Fruit fly (Drosophila melanogaster) whole organism, prepupa: ENCODE results near the gene Tengl1.

Experiments used
- CG11762 ChIP-seq: fragments of 200-800 bp; sonication (Bioruptor generic); optimal IDR thresholded peaks from 3 replicates; lab custom pipeline; 2016; ENCODE audit warnings: missing biosample characterization, missing genetic modification characterization; ENCODE audit not compliant: insufficient read depth
- CG15336 ChIP-seq: fragments of 200-800 bp; sonication (Bioruptor generic); IDR thresholded peaks from 2 replicates; pipeline ENCODE4 v1.3.6; 2022; ENCODE audit warnings: missing biosample characterization, missing genetic modification characterization
- CG1621 ChIP-seq: fragments of 200-800 bp; sonication (Bioruptor generic); optimal IDR thresholded peaks from 3 replicates; lab custom pipeline; 2018; ENCODE audit warnings: missing biosample characterization, mild to moderate bottlenecking, missing genetic modification characterization
- CG3032 ChIP-seq: fragments of 200-800 bp; optimal IDR thresholded peaks from 2 replicates; lab custom pipeline; 2019; ENCODE audit warnings: missing biosample characterization, mild to moderate bottlenecking, missing genetic modification characterization, moderate library complexity
- CG31627 ChIP-seq: fragments of 200-800 bp; sonication (Bioruptor generic); optimal IDR thresholded peaks from 3 replicates; lab custom pipeline; 2016; ENCODE audit warnings: missing biosample characterization, missing genetic modification characterization
- CG32006 ChIP-seq: fragments of 200-800 bp; sonication (Bioruptor generic); optimal IDR thresholded peaks from 3 replicates; lab custom pipeline; 2017; ENCODE audit warnings: missing biosample characterization, mild to moderate bottlenecking, missing genetic modification characterization
- CG34406 ChIP-seq: fragments of 200-800 bp; sonication (Bioruptor generic); optimal IDR thresholded peaks from 3 replicates; lab custom pipeline; 2016; ENCODE audit warnings: missing biosample characterization, missing genetic modification characterization
- CG6163 ChIP-seq: fragments of 200-800 bp; sonication (Bioruptor generic); IDR thresholded peaks from 3 replicates; pipeline ENCODE4 v1.3.6; 2022; ENCODE audit warnings: missing biosample characterization, missing genetic modification characterization
- CG6792 ChIP-seq: fragments of 200-800 bp; sonication (Bioruptor generic); optimal IDR thresholded peaks from 3 replicates; lab custom pipeline; 2016; ENCODE audit warnings: missing biosample characterization, missing genetic modification characterization
- CG6854 ChIP-seq: fragments of 200-800 bp; sonication (Bioruptor generic); optimal IDR thresholded peaks from 2 replicates; lab custom pipeline; 2017; ENCODE audit warnings: missing biosample characterization, mild to moderate bottlenecking, missing genetic modification characterization
- CG8632 ChIP-seq: fragments of 200-800 bp; sonication (Bioruptor generic); optimal IDR thresholded peaks from 3 replicates; lab custom pipeline; 2016; ENCODE audit warnings: missing biosample characterization, missing genetic modification characterization
- CG9139 ChIP-seq: fragments of 200-800 bp; sonication (Bioruptor generic); optimal IDR thresholded peaks from 3 replicates; lab custom pipeline; 2017; ENCODE audit warnings: missing biosample characterization, mild to moderate bottlenecking, missing genetic modification characterization
- Eip75B ChIP-seq: fragments of 200-800 bp; sonication (Bioruptor generic); optimal IDR thresholded peaks from 3 replicates; lab custom pipeline; 2016; ENCODE audit warnings: missing biosample characterization, missing genetic modification characterization
- Eip78C ChIP-seq: fragments of 200-800 bp; sonication (Bioruptor generic); peaks from one replicate; lab custom pipeline; 2016; ENCODE audit warnings: missing biosample characterization, missing genetic modification characterization
- Eip93F ChIP-seq: fragments of 200-800 bp; sonication (Bioruptor generic); optimal IDR thresholded peaks from 2 replicates; lab custom pipeline; 2016; ENCODE audit warnings: missing biosample characterization, mild to moderate bottlenecking, missing genetic modification characterization
- Ets21C ChIP-seq: fragments of 200-800 bp; sonication (Bioruptor generic); optimal IDR thresholded peaks from 3 replicates; lab custom pipeline; 2016; ENCODE audit warnings: missing biosample characterization, missing genetic modification characterization
- Gug ChIP-seq: fragments of 200-800 bp; sonication (Bioruptor generic); IDR thresholded peaks from 2 replicates; pipeline ENCODE4 v1.3.6; 2022; ENCODE audit warnings: missing biosample characterization, missing genetic modification characterization
- Met ChIP-seq: fragments of 200-800 bp; sonication (Bioruptor generic); optimal IDR thresholded peaks from 3 replicates; lab custom pipeline; 2016; ENCODE audit warnings: missing biosample characterization, missing genetic modification characterization
- OdsH ChIP-seq: fragments of 200-800 bp; sonication (Bioruptor generic); optimal IDR thresholded peaks from 3 replicates; lab custom pipeline; 2016; ENCODE audit warnings: missing biosample characterization, missing genetic modification characterization
- Sox14 ChIP-seq: fragments of 200-800 bp; sonication (Bioruptor generic); optimal IDR thresholded peaks from 3 replicates; lab custom pipeline; 2016; ENCODE audit warnings: missing biosample characterization, missing genetic modification characterization
- Sox15 ChIP-seq: fragments of 200-800 bp; sonication (Bioruptor generic); optimal IDR thresholded peaks from 3 replicates; lab custom pipeline; 2016; ENCODE audit warnings: missing biosample characterization, missing genetic modification characterization
- acj6 ChIP-seq: fragments of 200-800 bp; sonication (Bioruptor generic); optimal IDR thresholded peaks from 3 replicates; lab custom pipeline; 2016; ENCODE audit warnings: missing biosample characterization, missing genetic modification characterization
- cyc ChIP-seq: fragments of 200-800 bp; sonication (Bioruptor generic); optimal IDR thresholded peaks from 3 replicates; lab custom pipeline; 2016; ENCODE audit warnings: missing biosample characterization, missing genetic modification characterization
- eg ChIP-seq: fragments of 200-800 bp; sonication (Bioruptor generic); IDR thresholded peaks from 3 replicates; pipeline ENCODE4 v1.3.6; 2022; ENCODE audit warnings: missing biosample characterization, missing genetic modification characterization
- esn ChIP-seq: fragments of 200-800 bp; sonication (Bioruptor generic); optimal IDR thresholded peaks from 2 replicates; lab custom pipeline; 2016; ENCODE audit warnings: missing biosample characterization, mild to moderate bottlenecking, missing genetic modification characterization, moderate library complexity
- fd85E ChIP-seq: fragments of 200-800 bp; sonication (Bioruptor generic); optimal IDR thresholded peaks from 3 replicates; lab custom pipeline; 2016; ENCODE audit warnings: missing biosample characterization, missing genetic modification characterization
- lz ChIP-seq: fragments of 200-800 bp; sonication (Bioruptor generic); optimal IDR thresholded peaks from 3 replicates; lab custom pipeline; 2016; ENCODE audit warnings: missing biosample characterization, missing genetic modification characterization
- salr ChIP-seq, 2 experiments: fragments of 200-800 bp; sonication (Bioruptor generic); optimal IDR thresholded peaks; 3 replicates each; lab custom pipeline; 2016 to 2018; ENCODE audit warnings: missing biosample characterization in 2 of 2, missing genetic modification characterization in 2 of 2, mild to moderate bottlenecking in 1 of 2
- svp ChIP-seq: fragments of 200-800 bp; sonication (Bioruptor generic); peaks from one replicate; lab custom pipeline; 2016; ENCODE audit warnings: missing biosample characterization, missing genetic modification characterization
- topi ChIP-seq: fragments of 200-800 bp; sonication (Bioruptor generic); optimal IDR thresholded peaks from 3 replicates; lab custom pipeline; 2016; ENCODE audit warnings: missing biosample characterization, missing genetic modification characterization
- vri ChIP-seq: fragments of 200-800 bp; sonication (Bioruptor generic); optimal IDR thresholded peaks from 3 replicates; lab custom pipeline; 2016; ENCODE audit warnings: missing biosample characterization, mild to moderate bottlenecking, missing genetic modification characterization

The Tengl1 gene

dm6 chr2L:2242783-2243182 is 2.4 kb upstream of the Tengl1 start:
- no peak for TF ChIP-seq OdsH (GFP tag; lab: Kevin White, UChicago)
- no peak for TF ChIP-seq Sox15

dm6 chr2L:2242139-2242538 is 1.7 kb upstream of the Tengl1 start, which contains the start of gene CG4267:
Gene CG4267, plus strand, starts transcription at chr2L:2242378.
- TF ChIP-seq Eip78C, result peak; percentile 64
- no peak for TF ChIP-seq CG6792
- TF ChIP-seq CG31627 (GFP tag; lab: Kevin White, UChicago), result no peak
- no peak for TF ChIP-seq CG15336 (GFP tag; lab: Robert Waterston, UW)
- TF ChIP-seq CG34406, result no peak
- TF ChIP-seq CG6163 (GFP tag; lab: Robert Waterston, UW), result peak; percentile 44; the same call in 1 of the 3 replicates
- TF ChIP-seq svp (GFP tag; lab: Kevin White, UChicago), result peak; percentile 93
- TF ChIP-seq CG6854 (GFP tag; lab: Kevin White, UChicago), result no peak
- TF ChIP-seq eg (GFP tag; lab: Robert Waterston, UW), result 0 out of 3 replicates have a peak, but pooled peaks have one; percentile 25
- no peak for TF ChIP-seq CG1621 (tag; lab: Kevin White, UChicago)

dm6 chr2L:2239284-2239683 is 1.1 kb downstream of the Tengl1 start, which contains the start of gene Tengl2:
Gene Tengl2, minus strand, starts transcription at chr2L:2239384.
- TF ChIP-seq CG31627 (GFP tag; lab: Kevin White, UChicago), result no peak
- no peak for TF ChIP-seq CG8632 (GFP tag; lab: Kevin White, UChicago)
- TF ChIP-seq topi (GFP tag; lab: Kevin White, UChicago), result no peak
- TF ChIP-seq CG6163 (GFP tag; lab: Robert Waterston, UW), result no peak
- TF ChIP-seq CG32006 (GFP tag; lab: Kevin White, UChicago), result no peak
- TF ChIP-seq CG9139 (GFP tag; lab: Kevin White, UChicago), result no peak
- no peak for TF ChIP-seq Sox15
- no peak for TF ChIP-seq vri (GFP tag; lab: Kevin White, UChicago)
- no peak for TF ChIP-seq svp (GFP tag; lab: Kevin White, UChicago)
- no peak for TF ChIP-seq Ets21C
- no peak for TF ChIP-seq Sox14
- TF ChIP-seq Met (GFP tag; lab: Kevin White, UChicago), result no peak

dm6 chr2L:2238151-2238550 is 2.2 kb downstream of the Tengl1 start, which contains the start of gene Tengl3:
Gene Tengl3, minus strand, starts transcription at chr2L:2238251.
- TF ChIP-seq Gug (GFP tag; lab: Robert Waterston, UW) (no peak), fd85E (GFP tag; lab: Kevin White, UChicago) (no peak), topi (GFP tag; lab: Kevin White, UChicago) (no peak), lz (GFP tag; lab: Kevin White, UChicago) (no peak), Eip78C (no peak), Eip75B (GFP tag; lab: Kevin White, UChicago) (no peak), CG11762 (GFP tag; lab: Kevin White, UChicago) (no peak), salr (GFP tag; optimal IDR thresholded peaks at IDR 0.05; lab: Kevin White, UChicago) (no peak)
- TF ChIP-seq, all 60 proteins: peak for 0

- no peak for TF ChIP-seq acj6 (GFP tag; lab: Kevin White, UChicago)
- TF ChIP-seq eg (GFP tag; lab: Robert Waterston, UW), result peak; percentile 40; the same call in 1 of the 3 replicates
- TF ChIP-seq svp (GFP tag; lab: Kevin White, UChicago), result peak; percentile 33
- TF ChIP-seq CG3032, result peak; percentile 13
- peak; percentile 36 for TF ChIP-seq esn
- TF ChIP-seq cyc (GFP tag; lab: Kevin White, UChicago), result no peak
- TF ChIP-seq Eip93F (GFP tag; lab: Kevin White, UChicago), result peak; percentile 9
- TF ChIP-seq CG15336 (GFP tag; lab: Robert Waterston, UW), result peak; percentile 13; the same call in 1 of the 2 replicates
Measured at dm6 chr2L:2236722-2237121, 3.7 kb downstream of the Tengl1 start, which contains the start of gene Sec24CD. Gene Sec24CD, minus strand, starts transcription at chr2L:2236844.
